In the genomic region with DNA sequence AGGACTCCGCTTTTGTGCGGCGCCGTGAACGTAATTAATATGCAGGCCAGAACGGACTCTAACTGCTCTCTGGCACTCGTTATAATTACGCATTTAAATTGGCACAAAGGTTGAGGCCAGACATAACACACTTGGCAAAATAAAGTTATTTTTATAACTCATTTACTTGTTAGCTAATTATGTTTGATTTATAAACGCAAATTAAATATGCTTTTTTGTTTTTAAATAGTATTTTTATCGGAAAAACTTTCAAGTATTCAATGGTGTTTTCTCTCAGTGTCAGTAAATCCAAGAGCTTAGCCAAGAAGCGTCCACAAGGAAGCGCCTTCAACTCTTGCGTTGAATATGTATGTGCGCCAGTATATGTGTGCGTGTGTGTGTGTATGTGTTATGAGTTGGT, we compare ENCODE assay signal across 1 fruit fly cellular context.
A peak's percentile ranks its signal among the peaks of the same experiment; 100 is the strongest.
TF ChIP-seq lines count a peak whose summit lies in the region.

No protein-coding gene starts in this region.

TF ChIP-seq in whole organism, embryonic, 481 proteins besides CTCF, POLR2A, EP300 and RAD21 (continued from another document and continues in another):
- TF ChIP-seq lbe (GFP tag; optimal IDR thresholded peaks at IDR 0.05; lab: Kevin White, UChicago), result no peak
- TF ChIP-seq zen2 (GFP tag; IDR thresholded peaks at IDR 0.05; lab: Robert Waterston, UW; ENCODE audit: partially characterized antibody), result no peak
- no peak for TF ChIP-seq tin (GFP tag; optimal IDR thresholded peaks at IDR 0.05; lab: Kevin White, UChicago)
- TF ChIP-seq maf-S (GFP tag; optimal IDR thresholded peaks at IDR 0.05; lab: Kevin White, UChicago), result no peak
- no peak for TF ChIP-seq sr (GFP tag; IDR thresholded peaks at IDR 0.05; lab: Robert Waterston, UW)
- no peak for TF ChIP-seq CG31388 (GFP tag; optimal IDR thresholded peaks at IDR 0.05; lab: Kevin White, UChicago)
- TF ChIP-seq repo (GFP tag; optimal IDR thresholded peaks at IDR 0.05; lab: Kevin White, UChicago), result no peak
- no peak for TF ChIP-seq Atf-2 (GFP tag; optimal IDR thresholded peaks at IDR 0.05; lab: Kevin White, UChicago)
- no peak for TF ChIP-seq CG10462 (GFP tag; optimal IDR thresholded peaks at IDR 0.05; lab: Kevin White, UChicago)
- TF ChIP-seq gsb-n (tag; optimal IDR thresholded peaks at IDR 0.05; lab: Kevin White, UChicago), result no peak
- TF ChIP-seq CG12769 (tag; optimal IDR thresholded peaks at IDR 0.05; lab: Kevin White, UChicago), result no peak
- TF ChIP-seq fd102C (GFP tag; optimal IDR thresholded peaks at IDR 0.05; lab: Kevin White, UChicago), result no peak
- TF ChIP-seq Dp (GFP tag; optimal IDR thresholded peaks at IDR 0.05; lab: Kevin White, UChicago), result no peak
- TF ChIP-seq CG8924 (tag; optimal IDR thresholded peaks at IDR 0.05; lab: Kevin White, UChicago), result no peak
- no peak for TF ChIP-seq CHES-1-like (GFP tag; optimal IDR thresholded peaks at IDR 0.05; lab: Kevin White, UChicago)
- TF ChIP-seq Jarid2 (GFP tag; optimal IDR thresholded peaks at IDR 0.05; lab: Kevin White, UChicago), result no peak
- TF ChIP-seq inv (GFP tag; IDR thresholded peaks at IDR 0.05; lab: Robert Waterston, UW; ENCODE audit: partially characterized antibody), result no peak
- no peak for TF ChIP-seq CG2129 (GFP tag; IDR thresholded peaks at IDR 0.05; lab: Robert Waterston, UW; ENCODE audit: partially characterized antibody)
- no peak for TF ChIP-seq Awh (GFP tag; IDR thresholded peaks at IDR 0.05; lab: Robert Waterston, UW)
- TF ChIP-seq eve (GFP tag; optimal IDR thresholded peaks at IDR 0.05; lab: Kevin White, UChicago), result no peak
- TF ChIP-seq CG31224 (GFP tag; IDR thresholded peaks at IDR 0.05; lab: Robert Waterston, UW), result no peak
- TF ChIP-seq CG14965 (GFP tag; optimal IDR thresholded peaks at IDR 0.05; lab: Kevin White, UChicago; ENCODE audit: borderline replicate concordance), result no peak
- no peak for TF ChIP-seq CG3407 (GFP tag; optimal IDR thresholded peaks at IDR 0.05; lab: Kevin White, UChicago)
- no peak for TF ChIP-seq corto (GFP tag; optimal IDR thresholded peaks at IDR 0.05; lab: Kevin White, UChicago)
- TF ChIP-seq chn (GFP tag; optimal IDR thresholded peaks at IDR 0.05; lab: Kevin White, UChicago), result no peak
- peak in 1 of 2 experiments; percentile 31 for TF ChIP-seq Hr51 (GFP tag; optimal IDR thresholded peaks at IDR 0.05; lab: Kevin White, UChicago)
- no peak for TF ChIP-seq ab (GFP tag; optimal IDR thresholded peaks at IDR 0.05; lab: Kevin White, UChicago)
- TF ChIP-seq CoRest (tag; optimal IDR thresholded peaks at IDR 0.05; lab: Kevin White, UChicago), result no peak
- no peak for TF ChIP-seq CG32767 (GFP tag; IDR thresholded peaks at IDR 0.05; lab: Robert Waterston, UW)
- no peak for TF ChIP-seq ERR (GFP tag; optimal IDR thresholded peaks at IDR 0.05; lab: Kevin White, UChicago)
- TF ChIP-seq bab2 (GFP tag; optimal IDR thresholded peaks at IDR 0.05; lab: Kevin White, UChicago), result peak; percentile 18
- TF ChIP-seq CG15696 (tag; optimal IDR thresholded peaks at IDR 0.05; lab: Kevin White, UChicago), result no peak
- no peak for TF ChIP-seq Bteb2 (GFP tag; optimal IDR thresholded peaks at IDR 0.05; lab: Kevin White, UChicago)
- TF ChIP-seq Mad (GFP tag; optimal IDR thresholded peaks at IDR 0.05; lab: Kevin White, UChicago), result no peak
- no peak for TF ChIP-seq NfI (GFP tag; optimal IDR thresholded peaks at IDR 0.05; lab: Kevin White, UChicago)
- no peak for TF ChIP-seq CG8290 (GFP tag; optimal IDR thresholded peaks at IDR 0.05; lab: Kevin White, UChicago)
- no peak for TF ChIP-seq CG8290 (tag; optimal IDR thresholded peaks at IDR 0.05; lab: Kevin White, UChicago)
- TF ChIP-seq crp (GFP tag; optimal IDR thresholded peaks at IDR 0.05; lab: Kevin White, UChicago), result no peak
- no peak for TF ChIP-seq kay (GFP tag; optimal IDR thresholded peaks at IDR 0.05; lab: Kevin White, UChicago)
- no peak for TF ChIP-seq CG7987 (GFP tag; optimal IDR thresholded peaks at IDR 0.05; lab: Kevin White, UChicago)
- no peak for TF ChIP-seq Dek (tag; optimal IDR thresholded peaks at IDR 0.05; lab: Kevin White, UChicago)
- no peak for TF ChIP-seq CG1647 (GFP tag; optimal IDR thresholded peaks at IDR 0.05; lab: Kevin White, UChicago)
- no peak for TF ChIP-seq h (optimal IDR thresholded peaks at IDR 0.05; lab: Kevin White, UChicago)
- TF ChIP-seq CG10267 (tag; optimal IDR thresholded peaks at IDR 0.05; lab: Kevin White, UChicago), result no peak
- peak; percentile 19 for TF ChIP-seq CG15269 (tag; optimal IDR thresholded peaks at IDR 0.05; lab: Kevin White, UChicago)
- TF ChIP-seq CG6272 (GFP tag; IDR thresholded peaks at IDR 0.05; lab: Robert Waterston, UW), result no peak
- no peak for TF ChIP-seq CG13775 (GFP tag; optimal IDR thresholded peaks at IDR 0.05; lab: Kevin White, UChicago)
- TF ChIP-seq tgo (GFP tag; IDR thresholded peaks at IDR 0.05; lab: Robert Waterston, UW), result peak; percentile 53; the same call in 1 of the 3 replicates
- TF ChIP-seq Bgb (GFP tag; IDR thresholded peaks at IDR 0.05; lab: Robert Waterston, UW; ENCODE audit: partially characterized antibody), result no peak
- peak; percentile 20 for TF ChIP-seq CG7839 (tag; optimal IDR thresholded peaks at IDR 0.05; lab: Kevin White, UChicago)
- TF ChIP-seq Sry-β (GFP tag; optimal IDR thresholded peaks at IDR 0.05; lab: Kevin White, UChicago), result no peak
- peak; percentile 18 for TF ChIP-seq lilli (GFP tag; optimal IDR thresholded peaks at IDR 0.05; lab: Kevin White, UChicago)
- TF ChIP-seq CG7556 (GFP tag; optimal IDR thresholded peaks at IDR 0.05; lab: Kevin White, UChicago), result peak; percentile 15
- no peak for TF ChIP-seq wek (GFP tag; optimal IDR thresholded peaks at IDR 0.05; lab: Kevin White, UChicago)
- peak; percentile 5 for TF ChIP-seq PHDP (tag; optimal IDR thresholded peaks at IDR 0.05; lab: Kevin White, UChicago)
- no peak for TF ChIP-seq sug (tag; optimal IDR thresholded peaks at IDR 0.05; lab: Kevin White, UChicago)
- no peak for TF ChIP-seq ems (GFP tag; optimal IDR thresholded peaks at IDR 0.05; lab: Kevin White, UChicago)
- no peak for TF ChIP-seq ind (GFP tag; optimal IDR thresholded peaks at IDR 0.05; lab: Kevin White, UChicago)
- TF ChIP-seq gt (GFP tag; IDR thresholded peaks at IDR 0.05; lab: Robert Waterston, UW), result no peak
- TF ChIP-seq Sox102F (GFP tag; optimal IDR thresholded peaks at IDR 0.05; lab: Kevin White, UChicago), result peak; percentile 8
- TF ChIP-seq CG13123 (GFP tag; optimal IDR thresholded peaks at IDR 0.05; lab: Kevin White, UChicago), result no peak
- no peak for TF ChIP-seq bigmax (GFP tag; optimal IDR thresholded peaks at IDR 0.05; lab: Kevin White, UChicago)
- peak; percentile 10 for TF ChIP-seq CG17359 (tag; optimal IDR thresholded peaks at IDR 0.05; lab: Kevin White, UChicago)
- TF ChIP-seq Drgx (GFP tag; IDR thresholded peaks at IDR 0.05; lab: Robert Waterston, UW), result no peak
- TF ChIP-seq pzg (GFP tag; optimal IDR thresholded peaks at IDR 0.05; lab: Kevin White, UChicago), result no peak
- TF ChIP-seq Blimp-1 (GFP tag; optimal IDR thresholded peaks at IDR 0.05; lab: Kevin White, UChicago), result no peak
- TF ChIP-seq shn (GFP tag; optimal IDR thresholded peaks at IDR 0.05; lab: Kevin White, UChicago), result no peak
- TF ChIP-seq Kr (GFP tag; optimal IDR thresholded peaks at IDR 0.05; lab: Kevin White, UChicago), result no peak
- no peak for TF ChIP-seq fd3F (GFP tag; optimal IDR thresholded peaks at IDR 0.05; lab: Kevin White, UChicago)
- TF ChIP-seq Atf3 (GFP tag; optimal IDR thresholded peaks at IDR 0.05; lab: Kevin White, UChicago), result no peak
- no peak for TF ChIP-seq btn (GFP tag; optimal IDR thresholded peaks at IDR 0.05; lab: Kevin White, UChicago)
- TF ChIP-seq Antp (GFP tag; optimal IDR thresholded peaks at IDR 0.05; lab: Kevin White, UChicago), result no peak
- TF ChIP-seq Asciz (GFP tag; optimal IDR thresholded peaks at IDR 0.05; lab: Kevin White, UChicago), result no peak
- TF ChIP-seq CG15479 (GFP tag; optimal IDR thresholded peaks at IDR 0.05; lab: Kevin White, UChicago), result no peak
- no peak for TF ChIP-seq onecut (GFP tag; IDR thresholded peaks at IDR 0.05; lab: Robert Waterston, UW)
- no peak for TF ChIP-seq tio (GFP tag; optimal IDR thresholded peaks at IDR 0.05; lab: Kevin White, UChicago)
- no peak for TF ChIP-seq CG12659 (GFP tag; optimal IDR thresholded peaks at IDR 0.05; lab: Kevin White, UChicago)
- no peak for TF ChIP-seq stc (GFP tag; IDR thresholded peaks at IDR 0.05; lab: Robert Waterston, UW)
- no peak for TF ChIP-seq Camta (GFP tag; optimal IDR thresholded peaks at IDR 0.05; lab: Kevin White, UChicago)
- TF ChIP-seq CG2889 (GFP tag; IDR thresholded peaks at IDR 0.05; lab: Robert Waterston, UW), result no peak
- TF ChIP-seq CG1233 (GFP tag; optimal IDR thresholded peaks at IDR 0.05; lab: Kevin White, UChicago), result no peak
- no peak for TF ChIP-seq gro (GFP tag; optimal IDR thresholded peaks at IDR 0.05; lab: Kevin White, UChicago)
- TF ChIP-seq Fer1 (GFP tag; optimal IDR thresholded peaks at IDR 0.05; lab: Kevin White, UChicago), result peak; percentile 42
- no peak for TF ChIP-seq CG10979 (tag; optimal IDR thresholded peaks at IDR 0.05; lab: Kevin White, UChicago)
- TF ChIP-seq CG9437 (GFP tag; optimal IDR thresholded peaks at IDR 0.05; lab: Kevin White, UChicago), result no peak
- TF ChIP-seq CG5245 (GFP tag; optimal IDR thresholded peaks at IDR 0.05; lab: Kevin White, UChicago), result no peak
- no peak for TF ChIP-seq Aef1 (GFP tag; IDR thresholded peaks at IDR 0.05; lab: Robert Waterston, UW)
- no peak for TF ChIP-seq CG10274 (GFP tag; optimal IDR thresholded peaks at IDR 0.05; lab: Kevin White, UChicago)
- no peak for TF ChIP-seq CG4360 (GFP tag; IDR thresholded peaks at IDR 0.05; lab: Robert Waterston, UW)
- no peak for TF ChIP-seq CG15514 (GFP tag; optimal IDR thresholded peaks at IDR 0.05; lab: Kevin White, UChicago)
- no peak for TF ChIP-seq Gsc (GFP tag; IDR thresholded peaks at IDR 0.05; lab: Robert Waterston, UW)
- no peak for TF ChIP-seq oc (tag; optimal IDR thresholded peaks at IDR 0.05; lab: Kevin White, UChicago)
- no peak for TF ChIP-seq Ssrp (tag; optimal IDR thresholded peaks at IDR 0.05; lab: Kevin White, UChicago)
- TF ChIP-seq ci (GFP tag; IDR thresholded peaks at IDR 0.05; lab: Robert Waterston, UW), result no peak
- TF ChIP-seq YL-1 (GFP tag; optimal IDR thresholded peaks at IDR 0.05; lab: Kevin White, UChicago), result no peak
- no peak for TF ChIP-seq fu2 (GFP tag; optimal IDR thresholded peaks at IDR 0.05; lab: Kevin White, UChicago)
- no peak for TF ChIP-seq klu (GFP tag; IDR thresholded peaks at IDR 0.05; lab: Robert Waterston, UW)
- TF ChIP-seq slp2 (GFP tag; optimal IDR thresholded peaks at IDR 0.05; lab: Kevin White, UChicago), result no peak
- no peak for TF ChIP-seq CG4707 (GFP tag; optimal IDR thresholded peaks at IDR 0.05; lab: Kevin White, UChicago)
- no peak for TF ChIP-seq knrl (GFP tag; IDR thresholded peaks at IDR 0.05; lab: Robert Waterston, UW; ENCODE audit: partially characterized antibody)
- TF ChIP-seq Scr (GFP tag; IDR thresholded peaks at IDR 0.05; lab: Robert Waterston, UW; ENCODE audit: partially characterized antibody), result no peak
- TF ChIP-seq CG14860 (GFP tag; IDR thresholded peaks at IDR 0.05; lab: Robert Waterston, UW; ENCODE audit: partially characterized antibody), result no peak
- TF ChIP-seq gfzf (GFP tag; optimal IDR thresholded peaks at IDR 0.05; lab: Kevin White, UChicago), result no peak
- TF ChIP-seq Med (GFP tag; lab: Kevin White, UChicago), result peak; percentile 25
- no peak for TF ChIP-seq tx (GFP tag; optimal IDR thresholded peaks at IDR 0.05; lab: Kevin White, UChicago)
- no peak for TF ChIP-seq CG5180 (GFP tag; optimal IDR thresholded peaks at IDR 0.05; lab: Kevin White, UChicago)
- no peak for TF ChIP-seq sima (GFP tag; optimal IDR thresholded peaks at IDR 0.05; lab: Kevin White, UChicago)
- TF ChIP-seq schlank (tag; optimal IDR thresholded peaks at IDR 0.05; lab: Kevin White, UChicago), result no peak
- no peak for TF ChIP-seq Lim3 (GFP tag; IDR thresholded peaks at IDR 0.05; lab: Robert Waterston, UW)
- TF ChIP-seq tup (GFP tag; optimal IDR thresholded peaks at IDR 0.05; lab: Kevin White, UChicago), result no peak
- TF ChIP-seq CG13624 (GFP tag; optimal IDR thresholded peaks at IDR 0.05; lab: Kevin White, UChicago), result no peak
- no peak for TF ChIP-seq Lhr (GFP tag; optimal IDR thresholded peaks at IDR 0.05; lab: Kevin White, UChicago)
- TF ChIP-seq HLH4C (GFP tag; IDR thresholded peaks at IDR 0.05; lab: Robert Waterston, UW; ENCODE audit: partially characterized antibody), result no peak
- no peak for TF ChIP-seq CG1024 (GFP tag; IDR thresholded peaks at IDR 0.05; lab: Robert Waterston, UW)
- TF ChIP-seq NFAT (GFP tag; IDR thresholded peaks at IDR 0.05; lab: Robert Waterston, UW), result no peak
- no peak for TF ChIP-seq HLH3B (GFP tag; IDR thresholded peaks at IDR 0.05; lab: Robert Waterston, UW)
- no peak for TF ChIP-seq chif (GFP tag; optimal IDR thresholded peaks at IDR 0.05; lab: Kevin White, UChicago)
- TF ChIP-seq Hr78 (GFP tag; optimal IDR thresholded peaks at IDR 0.05; lab: Kevin White, UChicago), result no peak
- no peak for TF ChIP-seq B-H2 (GFP tag; optimal IDR thresholded peaks at IDR 0.05; lab: Kevin White, UChicago)
- TF ChIP-seq amos (GFP tag; IDR thresholded peaks at IDR 0.05; lab: Robert Waterston, UW; ENCODE audit: partially characterized antibody), result no peak
- no peak for TF ChIP-seq pho (GFP tag; optimal IDR thresholded peaks at IDR 0.05; lab: Kevin White, UChicago)
- TF ChIP-seq dmrt99B (tag; optimal IDR thresholded peaks at IDR 0.05; lab: Kevin White, UChicago), result peak; percentile 2
- TF ChIP-seq CG10321 (GFP tag; IDR thresholded peaks at IDR 0.05; lab: Robert Waterston, UW), result no peak
- no peak for TF ChIP-seq CG16815 (GFP tag; optimal IDR thresholded peaks at IDR 0.05; lab: Kevin White, UChicago)
- no peak for TF ChIP-seq Max (GFP tag; optimal IDR thresholded peaks at IDR 0.05; lab: Kevin White, UChicago)
- TF ChIP-seq CG12219 (GFP tag; optimal IDR thresholded peaks at IDR 0.05; lab: Kevin White, UChicago), result no peak
- TF ChIP-seq bbx (GFP tag; IDR thresholded peaks at IDR 0.05; lab: Robert Waterston, UW; ENCODE audit: partially characterized antibody), result no peak
- TF ChIP-seq cwo (GFP tag; optimal IDR thresholded peaks at IDR 0.05; lab: Kevin White, UChicago), result no peak
- TF ChIP-seq HLH54F (GFP tag; optimal IDR thresholded peaks at IDR 0.05; lab: Kevin White, UChicago), result no peak
- no peak for TF ChIP-seq CG10147 (GFP tag; optimal IDR thresholded peaks at IDR 0.05; lab: Kevin White, UChicago)
- TF ChIP-seq CG6175 (GFP tag; IDR thresholded peaks at IDR 0.05; lab: Robert Waterston, UW), result no peak
- TF ChIP-seq HmgZ (tag; optimal IDR thresholded peaks at IDR 0.05; lab: Kevin White, UChicago), result no peak
- TF ChIP-seq trem (tag; optimal IDR thresholded peaks at IDR 0.05; lab: Kevin White, UChicago), result no peak
- TF ChIP-seq CG42726 (GFP tag; IDR thresholded peaks at IDR 0.05; lab: Robert Waterston, UW; ENCODE audit: partially characterized antibody), result no peak
- no peak for TF ChIP-seq so (GFP tag; IDR thresholded peaks at IDR 0.05; lab: Robert Waterston, UW)
